Fruit fly (Drosophila melanogaster): Measurements from ENCODE around the gene yellow-k.

yellow-k gene

DNA sequence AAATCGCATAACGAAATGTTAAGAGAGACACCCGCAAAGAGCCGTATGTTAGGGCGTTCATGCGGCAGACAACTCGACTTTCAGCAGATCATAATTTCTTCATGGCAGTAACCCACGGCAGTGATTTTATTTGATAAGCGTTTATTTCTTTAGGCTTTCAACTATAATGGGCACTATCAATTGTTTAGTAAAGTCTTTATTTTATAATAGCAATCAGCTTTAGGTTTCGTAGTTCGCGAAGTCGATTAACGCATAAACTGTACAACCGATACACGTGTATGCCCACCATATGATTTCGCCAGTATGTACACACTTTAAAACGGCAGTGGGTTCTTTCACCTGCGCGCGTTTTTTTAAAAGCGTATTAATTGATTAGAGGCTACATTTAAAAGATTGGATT, 12.2 kb upstream of the yellow-k start, which contains the start of gene CG7841 (continued):
- TF ChIP-seq CG10959 (GFP tag; IDR thresholded peaks at IDR 0.05) (peak; percentile 94; the same call in 1 of the 2 replicates), lilli (GFP tag; optimal IDR thresholded peaks at IDR 0.05) (peak; percentile 98), Antp (GFP tag; optimal IDR thresholded peaks at IDR 0.05) (peak; percentile 95), CG7745 (tag; optimal IDR thresholded peaks at IDR 0.05) (peak; percentile 77), HLHmδ (GFP tag; optimal IDR thresholded peaks at IDR 0.05) (peak; percentile 14), Taf1 (GFP tag; IDR thresholded peaks at IDR 0.05) (peak; percentile 89; the same call in 1 of the 2 replicates), Eip74EF (GFP tag; optimal IDR thresholded peaks at IDR 0.05) (peak in 1 of 2 experiments; percentile 98), Fer2 (tag; optimal IDR thresholded peaks at IDR 0.05) (peak; percentile 96), sens (GFP tag) (peak; percentile 99), slou (GFP tag; optimal IDR thresholded peaks at IDR 0.05) (peak; percentile 89), CG18599 (GFP tag; optimal IDR thresholded peaks at IDR 0.05) (peak; percentile 99), ase (GFP tag; IDR thresholded peaks at IDR 0.05) (no peak; the same call in 2 of the 3 replicates), CG42726 (GFP tag; IDR thresholded peaks at IDR 0.05; ENCODE audit: partially characterized antibody) (0 out of 2 replicates have a peak, but pooled peaks have one; percentile 4), Sox100B (GFP tag; optimal IDR thresholded peaks at IDR 0.05) (peak; percentile 97), Bdp1 (GFP tag; optimal IDR thresholded peaks at IDR 0.05) (peak; percentile 93), lov (optimal IDR thresholded peaks at IDR 0.05) (no peak), lov (GFP tag; IDR thresholded peaks at IDR 0.05) (peak; percentile 97), Vsx1 (GFP tag; optimal IDR thresholded peaks at IDR 0.05) (peak; percentile 95), vvl (GFP tag; IDR thresholded peaks at IDR 0.05) (peak; percentile 99), Doc2 (GFP tag; IDR thresholded peaks at IDR 0.05) (no peak), BtbVII (GFP tag; optimal IDR thresholded peaks at IDR 0.05) (peak; percentile 99), CG1529 (GFP tag; optimal IDR thresholded peaks at IDR 0.05) (peak; percentile 96), gsb (GFP tag; IDR thresholded peaks at IDR 0.05) (peak; percentile 88), CG7839 (tag; optimal IDR thresholded peaks at IDR 0.05) (peak; percentile 98), nerfin-1 (tag; optimal IDR thresholded peaks at IDR 0.05) (peak; percentile 98), seq (GFP tag; IDR thresholded peaks at IDR 0.05) (peak; percentile 97), CG1024 (GFP tag; IDR thresholded peaks at IDR 0.05) (peak; percentile 94; the same call in 1 of the 2 replicates), ci (GFP tag; IDR thresholded peaks at IDR 0.05) (peak; percentile 99), CG7928 (GFP tag; optimal IDR thresholded peaks at IDR 0.05) (peak; percentile 83), vnd (GFP tag; IDR thresholded peaks at IDR 0.05; ENCODE audit: partially characterized antibody) (no peak), caup (GFP tag; optimal IDR thresholded peaks at IDR 0.05; ENCODE audit: severe bottlenecking) (peak; percentile 99), zen2 (GFP tag; IDR thresholded peaks at IDR 0.05; ENCODE audit: partially characterized antibody) (no peak), stwl (tag; optimal IDR thresholded peaks at IDR 0.05) (peak; percentile 78), Drgx (GFP tag; IDR thresholded peaks at IDR 0.05) (peak; percentile 98), tin (GFP tag; optimal IDR thresholded peaks at IDR 0.05) (peak; percentile 98), Sry-β (GFP tag; optimal IDR thresholded peaks at IDR 0.05) (peak; percentile 67), CrebB (tag; optimal IDR thresholded peaks at IDR 0.05) (peak; percentile 99), Nf-YB (GFP tag; optimal IDR thresholded peaks at IDR 0.05) (peak; percentile 89), Ptx1 (GFP tag; IDR thresholded peaks at IDR 0.05) (peak; percentile 93), HmgD (GFP tag; optimal IDR thresholded peaks at IDR 0.05) (peak; percentile 91), wek (GFP tag; optimal IDR thresholded peaks at IDR 0.05) (peak; percentile 95), CG17186 (GFP tag; optimal IDR thresholded peaks at IDR 0.05) (peak; percentile 85), Abd-B (GFP tag; optimal IDR thresholded peaks at IDR 0.05) (peak; percentile 89), CG43689 (GFP tag; IDR thresholded peaks at IDR 0.05) (no peak; the same call in 1 of the 2 replicates), PHDP (tag; optimal IDR thresholded peaks at IDR 0.05) (peak; percentile 99), Dip3 (GFP tag; optimal IDR thresholded peaks at IDR 0.05) (peak; percentile 97), tna (GFP tag; IDR thresholded peaks at IDR 0.05; ENCODE audit: partially characterized antibody) (no peak), sima (GFP tag; optimal IDR thresholded peaks at IDR 0.05) (peak; percentile 92), Scr (GFP tag; IDR thresholded peaks at IDR 0.05; ENCODE audit: partially characterized antibody) (no peak), ewg (GFP tag; optimal IDR thresholded peaks at IDR 0.05) (peak; percentile 92)

Measured in whole organism, embryonic.